Worm (Caenorhabditis elegans) whole organism, L3 larva: ENCODE measurements around the gene C54F6.12.

Experiments used
- aly-2 ChIP-seq: fragments of 150-350 bp; optimal IDR thresholded peaks from 2 replicates; lab custom pipeline; 2014; ENCODE audit warnings: missing biosample characterization, missing genetic modification characterization
- ama-1 ChIP-seq: fragments of 150-350 bp; optimal IDR thresholded peaks from 2 replicates; lab custom pipeline; 2018
- daf-12 ChIP-seq: fragments of 150-350 bp; optimal IDR thresholded peaks from 2 replicates; lab custom pipeline; 2014; ENCODE audit warnings: missing biosample characterization, missing genetic modification reagents, missing genetic modification characterization
- egl-5 ChIP-seq: fragments of 150-350 bp; optimal IDR thresholded peaks from 2 replicates; lab custom pipeline; 2017; ENCODE audit warnings: missing biosample characterization, missing genetic modification reagents, missing genetic modification characterization, inconsistent platforms
- elt-2 ChIP-seq: sonication (generic microtip); optimal IDR thresholded peaks from 2 replicates; lab custom pipeline; 2016; ENCODE audit warnings: missing genetic modification reagents, mild to moderate bottlenecking, missing genetic modification characterization, missing compliant biosample characterization
- elt-3 ChIP-seq, 3 experiments: fragments of 150-350 bp in 1 of 3; sonication (generic microtip) in 2 of 3; optimal IDR thresholded peaks; 2 replicates in 2 of 3; 4 replicates in 1 of 3; lab custom pipeline; 2014 to 2017; ENCODE audit warnings: missing biosample characterization in 3 of 3, missing genetic modification characterization in 3 of 3
- lin-15B ChIP-seq: fragments of 150-350 bp; optimal IDR thresholded peaks from 2 replicates; lab custom pipeline; 2014; ENCODE audit warnings: missing biosample characterization, missing genetic modification characterization
- lin-39 ChIP-seq: fragments of 150-350 bp; optimal IDR thresholded peaks from 2 replicates; lab custom pipeline; 2018; ENCODE audit warnings: missing biosample characterization, missing genetic modification reagents, missing genetic modification characterization
- nhr-23 ChIP-seq: fragments of 150-350 bp; optimal IDR thresholded peaks from 2 replicates; lab custom pipeline; 2014; ENCODE audit warnings: missing biosample characterization, missing genetic modification reagents, missing genetic modification characterization
- sea-2 ChIP-seq: fragments of 150-350 bp; sonication (generic microtip); optimal IDR thresholded peaks from 4 replicates; lab custom pipeline; 2014; ENCODE audit warnings: missing biosample characterization, missing genetic modification reagents, missing genetic modification characterization
- unc-39 ChIP-seq: sonication (generic microtip); optimal IDR thresholded peaks from 4 replicates; lab custom pipeline; 2017; ENCODE audit warnings: missing biosample characterization, missing genetic modification characterization
- unc-62 ChIP-seq: fragments of 150-350 bp; sonication (generic microtip); optimal IDR thresholded peaks from 4 replicates; lab custom pipeline; 2014; ENCODE audit warnings: missing biosample characterization, missing genetic modification reagents, missing genetic modification characterization
- zag-1 ChIP-seq: fragments of 150-350 bp; optimal IDR thresholded peaks from 2 replicates; lab custom pipeline; 2014; ENCODE audit warnings: missing biosample characterization, missing genetic modification characterization
- ztf-11 ChIP-seq: fragments of 150-350 bp; optimal IDR thresholded peaks from 2 replicates; lab custom pipeline; 2014; ENCODE audit warnings: missing biosample characterization, missing genetic modification characterization

ce11 chrV:7553873-7554362 lies 16.0 kb upstream of the C54F6.12 start, which contains the start of gene ttr-10:
- TF ChIP-seq unc-62 (GFP tag; lab: Kevin White, UChicago) = no peak
- TF ChIP-seq elt-3 (tag; optimal IDR thresholded peaks at IDR 0.05; lab: Kevin White, UChicago) = no peak
- no peak for TF ChIP-seq lin-15B (tag; lab: Kevin White, UChicago)
- TF ChIP-seq daf-12 (tag; lab: Kevin White, UChicago) = no peak
- no peak for TF ChIP-seq sea-2 (GFP tag; lab: Kevin White, UChicago)
- no peak for TF ChIP-seq zag-1
- TF ChIP-seq ztf-11 (tag; lab: Kevin White, UChicago) = no peak
- no peak for TF ChIP-seq elt-2 (tag; lab: Kevin White, UChicago)
- TF ChIP-seq nhr-23 = no peak
- no peak for TF ChIP-seq aly-2 (tag; lab: Kevin White, UChicago)
- TF ChIP-seq lin-39 (tag; lab: Kevin White, UChicago) = no peak
- no peak for TF ChIP-seq unc-39 (tag; lab: Kevin White, UChicago)
- TF ChIP-seq egl-5 = no peak
- no peak for TF ChIP-seq ama-1 (lab: Kevin White, UChicago)
